Worm (Caenorhabditis elegans) whole organism, mixed stage, embryonic: ENCODE data around the gene E01G6.2.

ENCODE experiments used
- blmp-1 ChIP-seq: fragments of 150-350 bp; optimal IDR thresholded peaks from 2 replicates; lab custom pipeline; 2014; ENCODE audit warnings: missing biosample characterization, missing genetic modification characterization
- ces-1 ChIP-seq: fragments of 150-350 bp; optimal IDR thresholded peaks from 2 replicates; lab custom pipeline; 2014; ENCODE audit warnings: missing biosample characterization, missing genetic modification reagents, missing genetic modification characterization
- cnd-1 ChIP-seq: fragments of 200-800 bp; sonication (Bioruptor generic); optimal IDR thresholded peaks from 2 replicates; lab custom pipeline; 2018; ENCODE audit warnings: mild to moderate bottlenecking, missing genetic modification characterization, missing compliant biosample characterization
- elt-3 ChIP-seq: fragments of 150-350 bp; optimal IDR thresholded peaks from 2 replicates; lab custom pipeline; 2014; ENCODE audit warnings: missing biosample characterization, missing genetic modification characterization
- lsy-2 ChIP-seq: fragments of 150-350 bp; optimal IDR thresholded peaks from 2 replicates; lab custom pipeline; 2014; ENCODE audit warnings: missing biosample characterization, missing genetic modification characterization
- mep-1 ChIP-seq: fragments of 150-350 bp; optimal IDR thresholded peaks from 2 replicates; lab custom pipeline; 2017; ENCODE audit warnings: missing biosample characterization, missing genetic modification reagents, missing genetic modification characterization, inconsistent platforms
- nhr-12 ChIP-seq: fragments of 150-350 bp; optimal IDR thresholded peaks from 2 replicates; lab custom pipeline; 2014; ENCODE audit warnings: missing biosample characterization, missing genetic modification characterization
- nhr-28 ChIP-seq: fragments of 150-350 bp; optimal IDR thresholded peaks from 2 replicates; lab custom pipeline; 2014; ENCODE audit warnings: missing biosample characterization, missing genetic modification characterization
- nhr-76 ChIP-seq: sonication (generic microtip); optimal IDR thresholded peaks from 2 replicates; lab custom pipeline; 2017; ENCODE audit warnings: missing biosample characterization, missing genetic modification characterization
- pha-4 ChIP-seq: fragments of 150-350 bp; optimal IDR thresholded peaks from 2 replicates; lab custom pipeline; 2018; ENCODE audit warnings: missing biosample characterization, missing genetic modification reagents, missing genetic modification characterization
- snpc-4 ChIP-seq: fragments of 150-350 bp; optimal IDR thresholded peaks from 2 replicates; lab custom pipeline; 2014; ENCODE audit warnings: missing biosample characterization, missing genetic modification characterization
- sptf-1 ChIP-seq: sonication (generic microtip); optimal IDR thresholded peaks from 2 replicates; lab custom pipeline; 2017; ENCODE audit warnings: mild to moderate bottlenecking, missing genetic modification characterization, moderate library complexity, missing compliant biosample characterization
- ztf-11 ChIP-seq: fragments of 150-350 bp; optimal IDR thresholded peaks from 2 replicates; lab custom pipeline; 2014; ENCODE audit warnings: missing biosample characterization, missing genetic modification characterization

ce11 chrX:12304231-12304630, 47.8 kb downstream of the E01G6.2 start:
- TF ChIP-seq nhr-28 (no peak), elt-3 (tag; lab: Kevin White, UChicago) (no peak), nhr-76 (tag; lab: Kevin White, UChicago) (no peak), sptf-1 (tag; lab: Kevin White, UChicago) (no peak), mep-1 (tag; lab: Kevin White, UChicago) (no peak), nhr-12 (tag; lab: Kevin White, UChicago) (no peak), ztf-11 (tag; lab: Kevin White, UChicago) (no peak), lsy-2 (tag; lab: Kevin White, UChicago) (no peak), pha-4 (no peak), ces-1 (GFP tag; lab: Kevin White, UChicago) (no peak), snpc-4 (tag; lab: Kevin White, UChicago) (no peak), blmp-1 (tag; lab: Kevin White, UChicago) (no peak), cnd-1 (tag; lab: Kevin White, UChicago) (no peak)
